Worm (Caenorhabditis elegans) whole organism, L3 larva: Measurements from ENCODE around the gene let-756.

Experiments used
- ama-1 ChIP-seq: fragments of 150-350 bp; optimal IDR thresholded peaks from 2 replicates; lab custom pipeline; 2018
- ceh-9 ChIP-seq: sonication (generic microtip); optimal IDR thresholded peaks from 2 replicates; lab custom pipeline; 2018; ENCODE audit warnings: missing biosample characterization, missing genetic modification characterization
- lin-15B ChIP-seq: fragments of 150-350 bp; optimal IDR thresholded peaks from 2 replicates; lab custom pipeline; 2014; ENCODE audit warnings: missing biosample characterization, missing genetic modification characterization

DNA sequence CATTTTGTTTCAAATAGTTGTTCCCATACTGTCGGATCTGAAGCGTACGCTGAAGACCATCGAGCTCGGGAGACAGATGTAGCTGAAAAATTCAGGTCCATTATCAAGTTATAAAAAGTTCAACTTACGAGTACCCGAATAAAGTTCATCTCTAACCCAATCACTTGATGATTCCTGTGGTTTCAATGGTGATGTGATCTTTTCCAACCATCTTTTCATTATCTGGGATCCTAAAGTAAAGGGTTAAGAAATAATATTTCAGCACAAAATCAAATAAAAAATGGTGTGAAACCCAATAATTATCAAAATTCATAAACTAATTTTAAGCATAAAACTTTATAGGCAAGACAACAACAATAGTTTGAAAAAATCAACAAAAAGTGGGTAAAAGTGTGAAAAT lies 20.3 kb downstream of the let-756 start, which contains the start of gene C05D11.8:
- TF ChIP-seq ceh-9 (tag; lab: Kevin White, UChicago) (no peak), lin-15B (tag; lab: Kevin White, UChicago) (no peak), ama-1 (no peak)
